Fruit fly (Drosophila melanogaster) Kc167 (cell line): ENCODE data around the gene scyl.

ENCODE experiments used
- Myc ChIP-seq: fragments of >200 bp; optimal IDR thresholded peaks from 2 replicates; lab custom pipeline; 2017; ENCODE audit warnings: missing external identifiers
- Sin3A ChIP-seq: fragments of >200 bp; optimal IDR thresholded peaks from 2 replicates; lab custom pipeline; 2018; ENCODE audit warnings: missing external identifiers
- h ChIP-seq: fragments of >200 bp; optimal IDR thresholded peaks from 3 replicates; lab custom pipeline; 2018; ENCODE audit warnings: missing external identifiers
- insv ChIP-seq: fragments of >200 bp; optimal IDR thresholded peaks from 3 replicates; lab custom pipeline; 2018; ENCODE audit warnings: missing external identifiers
- psq ChIP-seq: fragments of >200 bp; optimal IDR thresholded peaks from 2 replicates; lab custom pipeline; 2017; ENCODE audit warnings: missing external identifiers
- ttk ChIP-seq: sonication (Bioruptor generic); optimal IDR thresholded peaks from 2 replicates; lab custom pipeline; 2017; ENCODE audit warnings: missing external identifiers

The scyl gene

dm6 chr3L:11305316-11305715 is 53.2 kb downstream of the scyl start:
- TF ChIP-seq psq (lab: Kevin White, UChicago) (no peak), Sin3A (no peak), ttk (lab: Kevin White, UChicago) (no peak), insv (lab: Kevin White, UChicago) (no peak), Myc (lab: Kevin White, UChicago) (no peak), h (lab: Kevin White, UChicago) (no peak)
